Worm (Caenorhabditis elegans): ENCODE measurements around the gene F02D10.3.

F02D10.3 gene

ce11 chrX:13499923-13500322, 37.5 kb upstream of the F02D10.3 start:
- no peak for TF ChIP-seq hlh-26 (GFP tag; conservative IDR thresholded peaks at IDR 0.05)
- no peak for TF ChIP-seq B0336.3 (GFP tag; IDR thresholded peaks at IDR 0.05)
- no peak for TF ChIP-seq lsy-27 (tag; optimal IDR thresholded peaks at IDR 0.05; ENCODE audit: borderline replicate concordance, insufficient read depth)
- TF ChIP-seq Y53G8AR.9 (GFP tag; conservative IDR thresholded peaks at IDR 0.05): no peak
- TF ChIP-seq chd-7 (tag; optimal IDR thresholded peaks at IDR 0.05): no peak
- TF ChIP-seq ekl-4 (GFP tag; IDR thresholded peaks at IDR 0.05): no peak
- no peak for TF ChIP-seq ceh-40 (GFP tag; IDR thresholded peaks at IDR 0.05)
- TF ChIP-seq snpc-3.4 (tag; optimal IDR thresholded peaks at IDR 0.05): no peak
- TF ChIP-seq rcor-1 (GFP tag; IDR thresholded peaks at IDR 0.05): no peak
- no peak for TF ChIP-seq atf-7 (tag; optimal IDR thresholded peaks at IDR 0.05)
- TF ChIP-seq egl-18 (GFP tag; IDR thresholded peaks at IDR 0.05): no peak

ce11 chrX:13499098-13499497, 36.7 kb upstream of the F02D10.3 start:
- TF ChIP-seq dpff-1 (tag; optimal IDR thresholded peaks at IDR 0.05) (no peak), atf-7 (tag; optimal IDR thresholded peaks at IDR 0.05) (no peak), nfya-1 (tag; optimal IDR thresholded peaks at IDR 0.05; ENCODE audit: borderline replicate concordance, insufficient read depth) (no peak), egl-18 (GFP tag; IDR thresholded peaks at IDR 0.05) (no peak), C17E4.6 (GFP tag; IDR thresholded peaks at IDR 0.05) (no peak), B0035.1 (tag; optimal IDR thresholded peaks at IDR 0.05) (no peak), lin-26 (GFP tag; IDR thresholded peaks at IDR 0.05) (no peak), zim-3 (tag; optimal IDR thresholded peaks at IDR 0.05) (no peak), pbrm-1 (GFP tag; IDR thresholded peaks at IDR 0.05) (no peak), Y67H2A.10 (GFP tag; conservative IDR thresholded peaks at IDR 0.05) (no peak), sdz-38 (tag; optimal IDR thresholded peaks at IDR 0.05) (no peak), hsf-1 (GFP tag; IDR thresholded peaks at IDR 0.05) (no peak), repo-1 (tag; optimal IDR thresholded peaks at IDR 0.05) (no peak), aptf-2 (GFP tag; conservative IDR thresholded peaks at IDR 0.05) (no peak), madf-8 (GFP tag; conservative IDR thresholded peaks at IDR 0.05) (no peak), ceh-40 (GFP tag; IDR thresholded peaks at IDR 0.05) (no peak), efl-1 (GFP tag; optimal IDR thresholded peaks at IDR 0.05) (no peak), nhr-80 (tag; optimal IDR thresholded peaks at IDR 0.05) (no peak)

ce11 chrX:13493762-13494161, 31.3 kb upstream of the F02D10.3 start:
- no peak for TF ChIP-seq ZK185.1 (tag; optimal IDR thresholded peaks at IDR 0.05; ENCODE audit: poor library complexity, severe bottlenecking)
- TF ChIP-seq Y56A3A.18 (GFP tag; IDR thresholded peaks at IDR 0.05): no peak
- TF ChIP-seq F39B2.1 (GFP tag; IDR thresholded peaks at IDR 0.05): no peak

DNA sequence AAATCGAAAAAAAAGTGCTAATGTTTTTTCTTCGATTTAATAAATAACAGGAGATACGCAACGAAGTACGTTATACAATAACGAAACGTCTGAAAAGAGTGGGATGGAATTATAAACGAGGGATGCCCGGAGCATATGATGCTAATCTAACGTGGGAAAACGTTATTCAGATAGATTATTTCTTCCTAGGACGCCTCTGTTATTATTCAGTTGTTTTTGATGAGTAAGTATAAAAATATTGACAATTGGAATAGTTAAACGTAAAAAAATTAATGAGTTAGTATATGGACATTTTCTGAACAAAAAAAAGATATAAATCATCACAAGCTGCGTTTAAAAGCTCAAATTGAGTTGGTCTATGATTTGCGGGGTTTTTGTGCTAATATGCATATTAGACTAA, 22.4 kb upstream of the F02D10.3 start, which contains the start of gene srd-51:
srd-51 (minus strand) TSS at position 101 of the 400 bp plus-strand sequence.
- TF ChIP-seq egl-18 (GFP tag; IDR thresholded peaks at IDR 0.05): no peak
- TF ChIP-seq B0019.2 (GFP tag; conservative IDR thresholded peaks at IDR 0.05): no peak
- no peak for TF ChIP-seq lag-1 (GFP tag; IDR thresholded peaks at IDR 0.05)
- TF ChIP-seq ekl-4 (GFP tag; IDR thresholded peaks at IDR 0.05): no peak
- no peak for TF ChIP-seq xnd-1 (tag; optimal IDR thresholded peaks at IDR 0.05)
- TF ChIP-seq cebp-1 (GFP tag; IDR thresholded peaks at IDR 0.05): no peak
- no peak for TF ChIP-seq cebp-1 (tag; optimal IDR thresholded peaks at IDR 0.05)
- no peak for TF ChIP-seq egl-44 (GFP tag; IDR thresholded peaks at IDR 0.05)
- TF ChIP-seq F33H1.4 (GFP tag; IDR thresholded peaks at IDR 0.05): no peak
- TF ChIP-seq D2030.7 (GFP tag; IDR thresholded peaks at IDR 0.05): no peak
- no peak for TF ChIP-seq efl-1 (GFP tag; optimal IDR thresholded peaks at IDR 0.05)
- no peak for TF ChIP-seq bed-1 (GFP tag; IDR thresholded peaks at IDR 0.05)
- TF ChIP-seq Y95B8A.8 (GFP tag; IDR thresholded peaks at IDR 0.05): no peak
- no peak for TF ChIP-seq ama-1 (optimal IDR thresholded peaks at IDR 0.05)
- no peak for TF ChIP-seq ama-1 (GFP tag; optimal IDR thresholded peaks at IDR 0.05)
- TF ChIP-seq ceh-27 (GFP tag; optimal IDR thresholded peaks at IDR 0.05): no peak
